Fruit fly (Drosophila melanogaster) whole organism, prepupa: ENCODE results near the gene CG11583.

Source experiments
- CG10631 ChIP-seq: fragments of 200-800 bp; sonication (Bioruptor generic); optimal IDR thresholded peaks from 2 replicates; lab custom pipeline; 2016; ENCODE audit warnings: missing biosample characterization, missing genetic modification characterization
- CG10669 ChIP-seq: fragments of 200-800 bp; sonication (Bioruptor generic); optimal IDR thresholded peaks from 3 replicates; lab custom pipeline; 2018; ENCODE audit warnings: missing biosample characterization, mild to moderate bottlenecking, missing genetic modification characterization, moderate library complexity
- CG11762 ChIP-seq: fragments of 200-800 bp; sonication (Bioruptor generic); optimal IDR thresholded peaks from 3 replicates; lab custom pipeline; 2016; ENCODE audit warnings: missing biosample characterization, missing genetic modification characterization; ENCODE audit not compliant: insufficient read depth
- CG11902 ChIP-seq: fragments of 200-800 bp; sonication (Bioruptor generic); optimal IDR thresholded peaks from 3 replicates; lab custom pipeline; 2016; ENCODE audit warnings: missing biosample characterization, missing genetic modification characterization
- CG15336 ChIP-seq: fragments of 200-800 bp; sonication (Bioruptor generic); IDR thresholded peaks from 2 replicates; pipeline ENCODE4 v1.3.6; 2022; ENCODE audit warnings: missing biosample characterization, missing genetic modification characterization
- CG1621 ChIP-seq: fragments of 200-800 bp; sonication (Bioruptor generic); optimal IDR thresholded peaks from 3 replicates; lab custom pipeline; 2018; ENCODE audit warnings: missing biosample characterization, mild to moderate bottlenecking, missing genetic modification characterization
- CG3032 ChIP-seq: fragments of 200-800 bp; optimal IDR thresholded peaks from 2 replicates; lab custom pipeline; 2019; ENCODE audit warnings: missing biosample characterization, mild to moderate bottlenecking, missing genetic modification characterization, moderate library complexity
- CG31627 ChIP-seq: fragments of 200-800 bp; sonication (Bioruptor generic); optimal IDR thresholded peaks from 3 replicates; lab custom pipeline; 2016; ENCODE audit warnings: missing biosample characterization, missing genetic modification characterization
- CG32006 ChIP-seq: fragments of 200-800 bp; sonication (Bioruptor generic); optimal IDR thresholded peaks from 3 replicates; lab custom pipeline; 2017; ENCODE audit warnings: missing biosample characterization, mild to moderate bottlenecking, missing genetic modification characterization
- CG3919 ChIP-seq: fragments of 200-800 bp; sonication (Bioruptor generic); optimal IDR thresholded peaks from 3 replicates; lab custom pipeline; 2016; ENCODE audit warnings: missing biosample characterization, missing genetic modification characterization
- CG6163 ChIP-seq: fragments of 200-800 bp; sonication (Bioruptor generic); IDR thresholded peaks from 3 replicates; pipeline ENCODE4 v1.3.6; 2022; ENCODE audit warnings: missing biosample characterization, missing genetic modification characterization
- CG6276 ChIP-seq: fragments of 200-800 bp; sonication (Bioruptor generic); optimal IDR thresholded peaks from 2 replicates; lab custom pipeline; 2017; ENCODE audit warnings: missing biosample characterization, mild to moderate bottlenecking, missing genetic modification characterization
- CG6808 ChIP-seq: fragments of 200-800 bp; sonication (Bioruptor generic); optimal IDR thresholded peaks from 3 replicates; lab custom pipeline; 2017; ENCODE audit warnings: missing biosample characterization, missing genetic modification characterization, mild to moderate bottlenecking, moderate library complexity, missing genetic modification reagents
- CG6854 ChIP-seq: fragments of 200-800 bp; sonication (Bioruptor generic); optimal IDR thresholded peaks from 2 replicates; lab custom pipeline; 2017; ENCODE audit warnings: missing biosample characterization, mild to moderate bottlenecking, missing genetic modification characterization
- CG7368 ChIP-seq: fragments of 200-800 bp; sonication (Bioruptor generic); optimal IDR thresholded peaks from 3 replicates; lab custom pipeline; 2016; ENCODE audit warnings: missing biosample characterization, missing genetic modification characterization
- CG8119 ChIP-seq: fragments of 200-800 bp; sonication (Bioruptor generic); IDR thresholded peaks from 3 replicates; pipeline ENCODE4 v1.3.6; 2022; ENCODE audit warnings: missing biosample characterization, missing genetic modification characterization
- CG8632 ChIP-seq: fragments of 200-800 bp; sonication (Bioruptor generic); optimal IDR thresholded peaks from 3 replicates; lab custom pipeline; 2016; ENCODE audit warnings: missing biosample characterization, missing genetic modification characterization
- Eip78C ChIP-seq: fragments of 200-800 bp; sonication (Bioruptor generic); peaks from one replicate; lab custom pipeline; 2016; ENCODE audit warnings: missing biosample characterization, missing genetic modification characterization
- Gug ChIP-seq: fragments of 200-800 bp; sonication (Bioruptor generic); IDR thresholded peaks from 2 replicates; pipeline ENCODE4 v1.3.6; 2022; ENCODE audit warnings: missing biosample characterization, missing genetic modification characterization
- Hr39 ChIP-seq: fragments of 200-800 bp; sonication (Bioruptor generic); optimal IDR thresholded peaks from 2 replicates; lab custom pipeline; 2016; ENCODE audit warnings: missing biosample characterization, missing genetic modification characterization
- Sox102F ChIP-seq: fragments of 200-800 bp; sonication (Bioruptor generic); optimal IDR thresholded peaks from 2 replicates; lab custom pipeline; 2016; ENCODE audit warnings: missing biosample characterization, mild to moderate bottlenecking, missing genetic modification characterization
- Sox14 ChIP-seq: fragments of 200-800 bp; sonication (Bioruptor generic); optimal IDR thresholded peaks from 3 replicates; lab custom pipeline; 2016; ENCODE audit warnings: missing biosample characterization, missing genetic modification characterization
- Sox15 ChIP-seq: fragments of 200-800 bp; sonication (Bioruptor generic); optimal IDR thresholded peaks from 3 replicates; lab custom pipeline; 2016; ENCODE audit warnings: missing biosample characterization, missing genetic modification characterization
- achi ChIP-seq: fragments of 200-800 bp; sonication (Bioruptor generic); optimal IDR thresholded peaks from 3 replicates; lab custom pipeline; 2016; ENCODE audit warnings: missing biosample characterization, missing genetic modification characterization
- dsx ChIP-seq: fragments of 200-800 bp; optimal IDR thresholded peaks from 3 replicates; lab custom pipeline; 2019; ENCODE audit warnings: missing biosample characterization, mild to moderate bottlenecking, missing genetic modification characterization, moderate library complexity; ENCODE audit not compliant: poor library complexity, severe bottlenecking
- eg ChIP-seq: fragments of 200-800 bp; sonication (Bioruptor generic); IDR thresholded peaks from 3 replicates; pipeline ENCODE4 v1.3.6; 2022; ENCODE audit warnings: missing biosample characterization, missing genetic modification characterization
- esn ChIP-seq: fragments of 200-800 bp; sonication (Bioruptor generic); optimal IDR thresholded peaks from 2 replicates; lab custom pipeline; 2016; ENCODE audit warnings: missing biosample characterization, mild to moderate bottlenecking, missing genetic modification characterization, moderate library complexity
- fkh ChIP-seq: fragments of 200-800 bp; sonication (Bioruptor generic); optimal IDR thresholded peaks from 3 replicates; lab custom pipeline; 2017; ENCODE audit warnings: missing biosample characterization, mild to moderate bottlenecking, missing genetic modification characterization, moderate library complexity
- pdm3 ChIP-seq: fragments of 200-800 bp; sonication (Bioruptor generic); optimal IDR thresholded peaks from 3 replicates; lab custom pipeline; 2016; ENCODE audit warnings: missing biosample characterization, missing genetic modification characterization
- salr ChIP-seq, 2 experiments: fragments of 200-800 bp; sonication (Bioruptor generic); optimal IDR thresholded peaks; 3 replicates each; lab custom pipeline; 2016 to 2018; ENCODE audit warnings: missing biosample characterization in 2 of 2, missing genetic modification characterization in 2 of 2, mild to moderate bottlenecking in 1 of 2
- spab ChIP-seq: fragments of 200-800 bp; sonication (Bioruptor generic); optimal IDR thresholded peaks from 2 replicates; lab custom pipeline; 2017; ENCODE audit warnings: missing biosample characterization, mild to moderate bottlenecking, missing genetic modification characterization, missing genetic modification reagents
- ss ChIP-seq, 2 experiments: fragments of 200-800 bp; sonication (Bioruptor generic); optimal IDR thresholded peaks; 2 replicates in 1 of 2; 3 replicates in 1 of 2; lab custom pipeline; 2017 to 2018; ENCODE audit warnings: mild to moderate bottlenecking in 2 of 2, missing biosample characterization in 2 of 2, missing genetic modification characterization in 2 of 2, moderate library complexity in 1 of 2
- topi ChIP-seq: fragments of 200-800 bp; sonication (Bioruptor generic); optimal IDR thresholded peaks from 3 replicates; lab custom pipeline; 2016; ENCODE audit warnings: missing biosample characterization, missing genetic modification characterization

Gene CG11583

DNA sequence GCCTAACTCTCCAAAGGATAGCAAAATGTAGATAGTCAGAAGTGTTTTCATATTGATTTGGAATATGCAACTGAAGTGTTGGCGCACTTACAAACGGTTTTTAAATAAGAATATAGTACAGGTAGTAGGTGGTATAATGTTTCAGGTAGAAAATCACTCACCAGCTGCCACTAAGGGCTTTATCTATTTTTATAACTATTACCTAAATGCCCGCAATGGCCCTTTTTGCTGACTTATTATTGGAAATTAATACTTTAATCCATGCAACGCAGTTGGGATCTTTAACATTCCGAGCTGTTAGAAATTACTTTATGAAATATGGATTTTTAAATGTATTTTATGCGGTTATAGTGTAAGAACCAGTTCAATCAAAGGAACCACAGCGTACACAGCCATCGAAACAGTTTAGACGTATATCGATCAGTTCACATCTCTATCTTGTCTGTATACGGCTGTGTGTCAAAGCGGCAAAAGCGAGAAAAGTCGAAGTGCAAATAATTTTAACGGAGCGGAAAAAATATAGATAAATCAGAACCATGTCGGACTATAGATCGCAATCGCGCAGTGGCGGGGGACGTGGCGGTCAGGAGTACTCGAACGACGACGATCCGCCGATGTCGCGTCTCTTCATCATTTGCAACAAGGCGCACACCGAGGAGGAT lies 942 bp upstream of the CG11583 start, which contains the start of the genes srw and CG1316:
srw (minus strand) TSS at position 51 of the 662 bp plus-strand sequence.
CG1316 (plus strand) TSS at position 424 of the 662 bp plus-strand sequence.
- TF ChIP-seq Sox14 (GFP tag; lab: Kevin White, UChicago) (peak; percentile 6), CG32006 (no peak), topi (GFP tag; lab: Kevin White, UChicago) (no peak), CG6808 (GFP tag; lab: Kevin White, UChicago) (no peak), CG10669 (GFP tag; lab: Kevin White, UChicago) (no peak), CG3919 (GFP tag; lab: Kevin White, UChicago) (no peak), spab (GFP tag; lab: Kevin White, UChicago) (no peak), CG1621 (tag; lab: Kevin White, UChicago) (peak; percentile 53), pdm3 (no peak), achi (GFP tag; lab: Kevin White, UChicago) (no peak), CG31627 (GFP tag; lab: Kevin White, UChicago) (no peak), esn (peak; percentile 12), CG6163 (no peak), CG11762 (GFP tag; lab: Kevin White, UChicago) (no peak), CG6276 (GFP tag; lab: Kevin White, UChicago) (no peak), CG7368 (GFP tag; lab: Kevin White, UChicago) (no peak)
- TF ChIP-seq, all 60 proteins: peak for 3

DNA sequence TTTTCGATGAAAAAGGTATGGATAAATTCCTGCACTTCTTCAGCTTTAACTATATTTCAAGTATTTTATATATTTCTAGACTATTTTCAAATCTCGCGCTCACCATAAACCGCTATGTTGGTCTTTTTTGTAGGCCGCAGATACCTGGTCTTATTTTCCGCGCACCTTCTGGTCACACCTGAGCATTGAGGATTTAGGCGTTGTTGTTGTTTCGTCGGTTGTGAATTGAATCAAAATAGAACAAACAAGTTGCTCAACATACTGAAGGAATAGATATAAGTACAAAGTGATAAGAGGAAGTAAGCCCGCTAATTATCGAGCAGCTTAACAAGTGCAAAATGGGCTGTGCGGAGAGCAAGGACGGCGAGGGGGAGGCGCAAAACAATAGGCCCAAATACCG lies 4.8 kb downstream of the CG11583 start, which contains the start of gene Ctl1:
Ctl1 (plus strand) TSS at position 167 of the 400 bp plus-strand sequence.
- TF ChIP-seq Hr39, result no peak
- no peak for TF ChIP-seq CG11902
- TF ChIP-seq pdm3, result no peak
- TF ChIP-seq CG8632, result no peak
- TF ChIP-seq CG6854 (GFP tag; lab: Kevin White, UChicago), result no peak

DNA sequence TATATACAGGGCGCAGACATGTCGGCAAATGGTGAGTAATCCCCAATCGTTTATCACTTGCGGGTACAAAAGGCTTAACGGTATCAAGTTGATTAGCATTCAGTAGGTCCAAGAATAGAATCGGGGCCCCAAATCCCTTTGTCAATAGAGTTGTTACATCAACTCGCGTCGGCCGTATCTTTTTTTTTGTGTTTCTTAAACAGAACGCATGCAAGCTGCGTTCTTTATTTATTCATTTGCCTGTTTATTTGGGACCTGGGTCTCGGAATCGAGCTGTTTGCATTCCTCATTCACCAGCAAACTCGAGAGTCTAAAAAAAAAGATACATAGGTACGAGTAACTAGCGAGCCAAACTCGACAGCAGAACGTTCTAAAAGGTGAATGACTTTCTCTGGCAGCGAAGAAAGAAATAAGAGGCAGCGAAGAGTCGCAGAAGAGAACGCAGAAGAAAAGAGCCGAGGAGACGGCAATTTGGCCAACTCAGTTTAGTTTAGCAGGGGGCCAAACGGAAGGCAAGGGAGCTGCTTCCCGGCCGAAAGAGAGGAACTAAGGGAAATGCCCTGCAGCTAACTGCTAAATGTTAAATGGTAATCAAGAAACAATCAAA lies 10.3 kb downstream of the CG11583 start:
- TF ChIP-seq CG1621 (tag; lab: Kevin White, UChicago), result no peak
- peak; percentile 81 for TF ChIP-seq fkh (GFP tag; lab: Kevin White, UChicago)

DNA sequence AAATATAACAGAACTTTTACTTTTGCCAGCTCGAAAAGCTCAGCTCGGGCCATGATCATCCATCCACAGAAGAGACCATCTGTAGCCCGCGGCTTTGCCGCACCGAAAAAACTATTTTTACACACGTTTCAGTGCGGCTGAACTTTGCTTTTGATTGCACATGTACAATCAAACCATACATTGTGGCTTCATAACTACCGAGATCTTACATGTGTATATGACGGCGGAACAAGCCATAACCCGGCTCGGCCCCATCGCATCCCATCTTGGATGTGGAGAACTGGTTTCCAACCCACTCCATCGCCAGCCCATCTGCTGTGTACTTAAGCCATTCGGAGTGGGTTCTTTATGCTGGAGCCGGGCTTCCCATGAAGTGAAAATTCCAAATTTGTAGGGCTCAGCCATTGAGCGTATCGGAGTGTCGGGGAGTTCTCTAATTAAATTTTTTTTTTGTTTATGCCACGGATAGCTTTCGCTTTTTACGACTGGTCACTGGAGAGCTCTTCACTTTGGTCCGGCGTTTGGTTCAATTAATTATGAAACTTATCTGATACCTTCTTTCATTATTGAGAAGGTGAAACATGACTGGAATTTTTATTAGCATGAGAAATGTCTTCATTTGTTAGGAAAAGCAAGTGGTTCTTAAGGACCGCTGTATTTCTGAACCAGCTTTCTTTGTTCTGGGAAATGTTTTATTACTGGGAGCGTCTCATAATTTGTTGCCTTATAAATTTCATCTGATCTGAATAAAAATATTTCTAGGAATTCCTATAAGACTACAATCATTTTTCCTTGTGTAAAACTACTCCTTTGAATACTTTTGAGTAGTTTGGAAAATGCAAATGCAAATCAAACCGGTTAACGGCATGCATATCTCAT lies 11.4 kb downstream of the CG11583 start:
- TF ChIP-seq spab (GFP tag; lab: Kevin White, UChicago) (peak; percentile 13), CG3032 (tag; lab: Kevin White, UChicago) (peak; percentile 34), pdm3 (no peak), CG6163 (0 out of 3 replicates have a peak, but pooled peaks have one; percentile 21), ss (GFP tag; optimal IDR thresholded peaks at IDR 0.05; lab: Kevin White, UChicago) (peak in 1 of 2 experiments; percentile 3), Gug (GFP tag; lab: Robert Waterston, UW) (no peak), CG10631 (peak; percentile 37), salr (GFP tag; optimal IDR thresholded peaks at IDR 0.05; lab: Kevin White, UChicago) (no peak), eg (GFP tag; lab: Robert Waterston, UW) (0 out of 3 replicates have a peak, but pooled peaks have one; percentile 28), Sox14 (GFP tag; lab: Kevin White, UChicago) (peak; percentile 48), CG8119 (GFP tag; lab: Robert Waterston, UW) (peak; percentile 45; the same call in 2 of the 3 replicates), dsx (GFP tag; lab: Kevin White, UChicago) (peak; percentile 96), CG32006 (peak; percentile 72), Eip78C (GFP tag; lab: Kevin White, UChicago) (peak; percentile 73), CG3919 (GFP tag; lab: Kevin White, UChicago) (peak; percentile 46), CG15336 (GFP tag; lab: Robert Waterston, UW) (peak; percentile 28; the same call in 1 of the 2 replicates), Sox15 (GFP tag; lab: Kevin White, UChicago) (no peak), Sox102F (GFP tag; lab: Kevin White, UChicago) (peak; percentile 0)
